Worm (Caenorhabditis elegans) whole organism, young adult: Measurements from ENCODE around the gene tlp-1.

Experiments
- B0019.2 ChIP-seq: fragments of 200-800 bp; sonication (Bioruptor generic); conservative IDR thresholded peaks from 2 replicates; pipeline ENCODE4 v1.3.6; 2022; ENCODE audit warnings: missing genetic modification reagents, missing genetic modification characterization, missing compliant biosample characterization
- B0261.1 ChIP-seq: sonication (generic microtip); optimal IDR thresholded peaks from 2 replicates; lab custom pipeline; 2016; ENCODE audit warnings: mild to moderate bottlenecking, missing genetic modification characterization, moderate library complexity, missing compliant biosample characterization
- C06A6.2 ChIP-seq: fragments of 200-800 bp; sonication (Bioruptor generic); conservative IDR thresholded peaks from 2 replicates; pipeline ENCODE4 v1.3.6; 2022; ENCODE audit warnings: missing genetic modification characterization, missing compliant biosample characterization
- D2030.7 ChIP-seq: fragments of 200-800 bp; sonication (Bioruptor generic); IDR thresholded peaks from 2 replicates; pipeline ENCODE4 v1.3.6; 2022; ENCODE audit warnings: missing genetic modification reagents, missing genetic modification characterization, missing compliant biosample characterization
- F33H1.4 ChIP-seq: fragments of 200-800 bp; sonication (Bioruptor generic); IDR thresholded peaks from 2 replicates; pipeline ENCODE4 v1.3.6; 2022; ENCODE audit warnings: missing genetic modification reagents, missing genetic modification characterization, missing compliant biosample characterization
- F49E8.2 ChIP-seq: sonication (generic microtip); optimal IDR thresholded peaks from 3 replicates; lab custom pipeline; 2017; ENCODE audit warnings: missing genetic modification characterization, mild to moderate bottlenecking, missing compliant biosample characterization, antibody characterized with exemption, moderate library complexity; ENCODE audit not compliant: insufficient read depth
- F52B5.7 ChIP-seq: sonication (generic microtip); optimal IDR thresholded peaks from 2 replicates; lab custom pipeline; 2016; ENCODE audit warnings: mild to moderate bottlenecking, missing genetic modification characterization, missing compliant biosample characterization
- F57C9.4 ChIP-seq: sonication (generic microtip); optimal IDR thresholded peaks from 2 replicates; lab custom pipeline; 2017; ENCODE audit warnings: mild to moderate bottlenecking, missing genetic modification characterization, missing compliant biosample characterization
- Y53F4B.3 ChIP-seq: fragments of 200-800 bp; sonication (Bioruptor generic); IDR thresholded peaks from 2 replicates; pipeline ENCODE4 v1.3.6; 2022; ENCODE audit warnings: missing genetic modification reagents, missing genetic modification characterization, missing compliant biosample characterization
- ama-1 ChIP-seq, 3 experiments: fragments of 150-350 bp in 1 of 3; sonication (generic microtip) in 2 of 3; optimal IDR thresholded peaks; 2 replicates each; lab custom pipeline; 2014 to 2018; ENCODE audit warnings: missing biosample characterization in 2 of 3, missing genetic modification characterization in 2 of 3, missing genetic modification reagents in 2 of 3
- aptf-2 ChIP-seq: fragments of 200-800 bp; sonication (Bioruptor generic); conservative IDR thresholded peaks from 2 replicates; pipeline ENCODE4 v1.3.6; 2022; ENCODE audit warnings: missing genetic modification reagents, missing genetic modification characterization, missing compliant biosample characterization
- attf-6 ChIP-seq: fragments of 200-800 bp; sonication (Bioruptor generic); IDR thresholded peaks from 2 replicates; pipeline ENCODE4 v1.3.6; 2022; ENCODE audit warnings: missing genetic modification reagents, missing genetic modification characterization, missing compliant biosample characterization
- bed-1 ChIP-seq: fragments of 200-800 bp; sonication (Bioruptor generic); IDR thresholded peaks from 2 replicates; pipeline ENCODE4 v1.3.6; 2022; ENCODE audit warnings: missing genetic modification reagents, missing genetic modification characterization, missing compliant biosample characterization
- bed-2 ChIP-seq: fragments of 200-800 bp; sonication (Bioruptor generic); IDR thresholded peaks from 2 replicates; pipeline ENCODE4 v1.3.6; 2022; ENCODE audit warnings: missing genetic modification reagents, missing genetic modification characterization, missing compliant biosample characterization
- ccch-3 ChIP-seq: fragments of 200-800 bp; sonication (Bioruptor generic); optimal IDR thresholded peaks from 2 replicates; lab custom pipeline; 2018; ENCODE audit warnings: mild to moderate bottlenecking, missing genetic modification characterization, missing compliant biosample characterization
- ceh-100 ChIP-seq: fragments of 200-800 bp; sonication (Bioruptor generic); IDR thresholded peaks from 2 replicates; pipeline ENCODE4 v1.3.6; 2022; ENCODE audit warnings: missing genetic modification reagents, missing genetic modification characterization, missing compliant biosample characterization
- ceh-40 ChIP-seq: fragments of 200-800 bp; sonication (Bioruptor generic); IDR thresholded peaks from 2 replicates; pipeline ENCODE4 v1.3.6; 2022; ENCODE audit warnings: missing genetic modification characterization, missing compliant biosample characterization
- ceh-58 ChIP-seq: fragments of 200-800 bp; sonication (Bioruptor generic); IDR thresholded peaks from 2 replicates; pipeline ENCODE4 v1.3.6; 2022; ENCODE audit warnings: missing genetic modification characterization, missing compliant biosample characterization
- ceh-79 ChIP-seq: sonication (generic microtip); optimal IDR thresholded peaks from 2 replicates; lab custom pipeline; 2017; ENCODE audit warnings: mild to moderate bottlenecking, missing genetic modification characterization, missing compliant biosample characterization
- ceh-91 ChIP-seq: fragments of 200-800 bp; sonication (Bioruptor generic); IDR thresholded peaks from 2 replicates; pipeline ENCODE4 v1.3.6; 2022; ENCODE audit warnings: missing genetic modification reagents, missing genetic modification characterization, missing compliant biosample characterization
- die-1 ChIP-seq: sonication (generic microtip); optimal IDR thresholded peaks from 2 replicates; lab custom pipeline; 2016; ENCODE audit warnings: missing genotype, mild to moderate bottlenecking, missing genetic modification characterization, missing compliant biosample characterization
- dpl-1 ChIP-seq: fragments of 150-350 bp; optimal IDR thresholded peaks from 2 replicates; lab custom pipeline; 2014; ENCODE audit warnings: missing biosample characterization, missing genetic modification reagents, missing genetic modification characterization
- ekl-4 ChIP-seq: fragments of 200-800 bp; sonication (Bioruptor generic); IDR thresholded peaks from 2 replicates; pipeline ENCODE4 v1.3.6; 2022; ENCODE audit warnings: missing genetic modification reagents, missing genetic modification characterization, missing compliant biosample characterization
- fkh-3 ChIP-seq: sonication (generic microtip); optimal IDR thresholded peaks from 2 replicates; lab custom pipeline; 2016; ENCODE audit warnings: mild to moderate bottlenecking, missing genetic modification characterization, missing compliant biosample characterization
- hlh-12 ChIP-seq: sonication (generic microtip); optimal IDR thresholded peaks from 2 replicates; lab custom pipeline; 2016; ENCODE audit warnings: missing genetic modification characterization, missing compliant biosample characterization
- hmg-1.2 ChIP-seq: fragments of 200-800 bp; sonication (Bioruptor generic); IDR thresholded peaks from 2 replicates; pipeline ENCODE4 v1.3.6; 2022; ENCODE audit warnings: missing genetic modification reagents, missing genetic modification characterization, missing compliant biosample characterization
- lin-35 ChIP-seq, 3 experiments: fragments of 150-350 bp in 2 of 3; sonication (generic microtip) in 1 of 3; optimal IDR thresholded peaks; 2 replicates each; lab custom pipeline; 2014 to 2018; ENCODE audit warnings: missing biosample characterization in 3 of 3, missing genetic modification characterization in 3 of 3, missing genetic modification reagents in 3 of 3
- lir-1 ChIP-seq: fragments of 200-800 bp; sonication (Bioruptor generic); conservative IDR thresholded peaks from 2 replicates; pipeline ENCODE4 v1.3.6; 2022; ENCODE audit warnings: missing genetic modification reagents, missing genetic modification characterization, missing compliant biosample characterization
- madf-6 ChIP-seq: fragments of 200-800 bp; sonication (Bioruptor generic); IDR thresholded peaks from 2 replicates; pipeline ENCODE4 v1.3.6; 2022; ENCODE audit warnings: missing genetic modification reagents, missing genetic modification characterization, missing compliant biosample characterization
- nfya-2 ChIP-seq: fragments of 200-800 bp; sonication (Bioruptor generic); IDR thresholded peaks from 2 replicates; pipeline ENCODE4 v1.3.6; 2022; ENCODE audit warnings: missing genetic modification reagents, missing genetic modification characterization, missing compliant biosample characterization
- rec-8 ChIP-seq, 2 experiments: sonication (generic microtip); optimal IDR thresholded peaks; 2 replicates each; lab custom pipeline; 2016; ENCODE audit warnings: mild to moderate bottlenecking in 2 of 2, missing genetic modification characterization in 2 of 2, missing genetic modification reagents in 2 of 2, missing genotype in 2 of 2, missing biosample characterization in 1 of 2, missing compliant biosample characterization in 1 of 2, moderate library complexity in 1 of 2
- sdz-38 ChIP-seq: sonication (generic microtip); optimal IDR thresholded peaks from 2 replicates; lab custom pipeline; 2016; ENCODE audit warnings: missing genotype, missing genetic modification characterization, missing compliant biosample characterization
- snpc-1.1 ChIP-seq: sonication (generic microtip); optimal IDR thresholded peaks from 2 replicates; lab custom pipeline; 2017; ENCODE audit warnings: missing genetic modification characterization, mild to moderate bottlenecking, missing compliant biosample characterization, antibody characterized with exemption, moderate library complexity, missing genotype, missing genetic modification reagents; ENCODE audit not compliant: insufficient read depth
- snpc-4 ChIP-seq, 5 experiments: fragments of 150-350 bp in 1 of 5; sonication (generic microtip) in 4 of 5; optimal IDR thresholded peaks; 2 replicates each; lab custom pipeline; 2014 to 2018; ENCODE audit warnings: missing genetic modification characterization in 5 of 5, missing biosample characterization in 3 of 5, antibody characterized with exemption in 2 of 5, mild to moderate bottlenecking in 2 of 5, missing compliant biosample characterization in 2 of 5, missing genotype in 2 of 5, moderate library complexity in 2 of 5, missing genetic modification reagents in 1 of 5
- sptf-2 ChIP-seq: fragments of 200-800 bp; sonication (Bioruptor generic); optimal IDR thresholded peaks from 2 replicates; lab custom pipeline; 2018; ENCODE audit warnings: mild to moderate bottlenecking, missing genetic modification characterization, missing compliant biosample characterization
- unc-62 ChIP-seq: fragments of 150-350 bp; optimal IDR thresholded peaks from 2 replicates; lab custom pipeline; 2014; ENCODE audit warnings: missing biosample characterization, missing genetic modification reagents, missing genetic modification characterization
- zim-3 ChIP-seq: sonication (generic microtip); optimal IDR thresholded peaks from 2 replicates; lab custom pipeline; 2017; ENCODE audit warnings: mild to moderate bottlenecking, missing genetic modification characterization, moderate library complexity, missing compliant biosample characterization
- ztf-25 ChIP-seq: fragments of 200-800 bp; sonication (Bioruptor generic); IDR thresholded peaks from 2 replicates; pipeline ENCODE4 v1.3.6; 2022; ENCODE audit warnings: missing genetic modification reagents, missing genetic modification characterization, missing compliant biosample characterization
- ztf-26 ChIP-seq: sonication (generic microtip); optimal IDR thresholded peaks from 2 replicates; lab custom pipeline; 2017; ENCODE audit warnings: missing genetic modification characterization, missing compliant biosample characterization

The tlp-1 gene

ce11 chrIV:13718918-13719317 is 15.0 kb upstream of the tlp-1 start:
- TF ChIP-seq unc-62 (GFP tag; lab: Kevin White, UChicago) (peak; percentile 94), hlh-12 (tag; lab: Kevin White, UChicago) (no peak)
- TF ChIP-seq, all 124 proteins: peak for 1

- no peak for TF ChIP-seq sdz-38
- TF ChIP-seq Y53F4B.3 (GFP tag; lab: Robert Waterston, UW), result no peak
- no peak for TF ChIP-seq C06A6.2 (GFP tag; lab: Robert Waterston, UW)
- TF ChIP-seq ceh-40, result no peak
- peak; percentile 94 for TF ChIP-seq unc-62 (GFP tag; lab: Kevin White, UChicago)
- no peak for TF ChIP-seq hmg-1.2 (GFP tag; lab: Robert Waterston, UW)
- no peak for TF ChIP-seq fkh-3 (tag; lab: Kevin White, UChicago)
- TF ChIP-seq B0019.2 (GFP tag; lab: Robert Waterston, UW), result no peak
- no peak for TF ChIP-seq ceh-58 (GFP tag; lab: Robert Waterston, UW)
- no peak for TF ChIP-seq ztf-26
- TF ChIP-seq attf-6 (GFP tag; lab: Robert Waterston, UW), result peak; percentile 44; the same call in 1 of the 2 replicates
These were observed 12.9 kb upstream of the tlp-1 start for ce11 chrIV:13716735-13717134.

ce11 chrIV:13716279-13716678 is 12.4 kb upstream of the tlp-1 start, which contains the start of gene C47A4.1:
Gene C47A4.1, minus strand, starts transcription at chrIV:13716379.
- TF ChIP-seq F57C9.4 (tag; lab: Kevin White, UChicago) (no peak), die-1 (tag; lab: Kevin White, UChicago) (no peak), bed-1 (GFP tag; lab: Robert Waterston, UW) (no peak), B0261.1 (tag; lab: Kevin White, UChicago) (no peak), sptf-2 (GFP tag; lab: Kevin White, UChicago) (no peak), F52B5.7 (tag; lab: Kevin White, UChicago) (no peak), ceh-100 (GFP tag; lab: Robert Waterston, UW) (no peak), ceh-40 (no peak), rec-8 (tag; optimal IDR thresholded peaks at IDR 0.05; lab: Kevin White, UChicago) (no peak), C06A6.2 (GFP tag; lab: Robert Waterston, UW) (no peak), ekl-4 (no peak), bed-2 (GFP tag; lab: Robert Waterston, UW) (no peak)

- TF ChIP-seq die-1 (tag; lab: Kevin White, UChicago) (no peak), dpl-1 (GFP tag; lab: Kevin White, UChicago) (no peak), nfya-2 (GFP tag; lab: Robert Waterston, UW) (no peak), ztf-25 (GFP tag; lab: Robert Waterston, UW) (no peak), aptf-2 (no peak), F33H1.4 (GFP tag; lab: Robert Waterston, UW) (no peak), sptf-2 (GFP tag; lab: Kevin White, UChicago) (no peak), B0019.2 (GFP tag; lab: Robert Waterston, UW) (no peak), unc-62 (GFP tag; lab: Kevin White, UChicago) (no peak), fkh-3 (tag; lab: Kevin White, UChicago) (no peak), zim-3 (tag; lab: Kevin White, UChicago) (no peak)
These were observed 6.5 kb upstream of the tlp-1 start for ce11 chrIV:13710367-13710766.

ce11 chrIV:13709069-13709640 is 5.3 kb upstream of the tlp-1 start:
- no peak for TF ChIP-seq ceh-91 (GFP tag; lab: Robert Waterston, UW)
- no peak for TF ChIP-seq ama-1 (optimal IDR thresholded peaks at IDR 0.05; lab: Kevin White, UChicago)
- TF ChIP-seq ama-1 (GFP tag; optimal IDR thresholded peaks at IDR 0.05; lab: Kevin White, UChicago), result no peak
- TF ChIP-seq hmg-1.2 (GFP tag; lab: Robert Waterston, UW), result peak; percentile 60
- TF ChIP-seq F49E8.2, result peak; percentile 46
- TF ChIP-seq snpc-4 (GFP tag; optimal IDR thresholded peaks at IDR 0.05; lab: Kevin White, UChicago), result peak; percentile 82
- TF ChIP-seq snpc-4 (tag; optimal IDR thresholded peaks at IDR 0.05; lab: Kevin White, UChicago), result peak; percentile 83 to 96 (median 95)
- TF ChIP-seq D2030.7 (GFP tag; lab: Robert Waterston, UW), result peak; percentile 18; the same call in 1 of the 2 replicates
- no peak for TF ChIP-seq lin-35 (GFP tag; optimal IDR thresholded peaks at IDR 0.05; lab: Kevin White, UChicago)
- TF ChIP-seq ceh-79, result no peak
- TF ChIP-seq snpc-1.1 (tag; lab: Kevin White, UChicago), result peak; percentile 64
- TF ChIP-seq ceh-58 (GFP tag; lab: Robert Waterston, UW), result no peak
- no peak for TF ChIP-seq lir-1
- TF ChIP-seq madf-6 (GFP tag; lab: Robert Waterston, UW), result peak; percentile 57
- no peak for TF ChIP-seq ccch-3 (GFP tag; lab: Kevin White, UChicago)
